Fruit fly (Drosophila melanogaster) whole organism, embryonic: ENCODE data around the gene Hip14.

Experiments used
- Ada2b ChIP-seq: fragments of 200-800 bp; sonication (Bioruptor generic); IDR thresholded peaks from 2 replicates; pipeline ENCODE4 v1.3.6; 2022; ENCODE audit warnings: missing biosample characterization, missing genetic modification characterization
- Atf3 ChIP-seq: fragments of 200-800 bp; sonication (Bioruptor generic); optimal IDR thresholded peaks from 3 replicates; lab custom pipeline; 2016; ENCODE audit warnings: missing biosample characterization, missing genetic modification characterization
- CG10543 ChIP-seq: fragments of 200-800 bp; sonication (Bioruptor generic); optimal IDR thresholded peaks from 3 replicates; lab custom pipeline; 2017; ENCODE audit warnings: missing biosample characterization, mild to moderate bottlenecking, missing genetic modification characterization, moderate library complexity
- CG12659 ChIP-seq: fragments of 200-800 bp; sonication (Bioruptor generic); optimal IDR thresholded peaks from 3 replicates; lab custom pipeline; 2017; ENCODE audit warnings: mild to moderate bottlenecking, missing biosample characterization, missing genetic modification reagents, missing genetic modification characterization
- CG12744 ChIP-seq: fragments of 200-800 bp; sonication (Bioruptor generic); optimal IDR thresholded peaks from 2 replicates; lab custom pipeline; 2016; ENCODE audit warnings: missing biosample characterization, missing genetic modification characterization
- CG14050 ChIP-seq: fragments of 200-800 bp; sonication (Bioruptor generic); IDR thresholded peaks from 3 replicates; pipeline ENCODE4 v1.3.6; 2022; ENCODE audit warnings: missing biosample characterization, missing genetic modification characterization
- CG16815 ChIP-seq: fragments of 200-800 bp; sonication (Bioruptor generic); optimal IDR thresholded peaks from 3 replicates; lab custom pipeline; 2017; ENCODE audit warnings: missing biosample characterization, mild to moderate bottlenecking, missing genetic modification characterization
- CG17829 ChIP-seq: fragments of 200-800 bp; optimal IDR thresholded peaks from 2 replicates; lab custom pipeline; 2019; ENCODE audit warnings: missing biosample characterization, mild to moderate bottlenecking, missing genetic modification characterization, moderate library complexity
- CG34376 ChIP-seq: fragments of 200-800 bp; sonication (Bioruptor generic); optimal IDR thresholded peaks from 2 replicates; lab custom pipeline; 2018; ENCODE audit warnings: missing biosample characterization, mild to moderate bottlenecking, missing genetic modification characterization
- CG34422 ChIP-seq: fragments of 200-800 bp; sonication (Bioruptor generic); IDR thresholded peaks from 3 replicates; pipeline ENCODE4 v1.3.6; 2022; ENCODE audit warnings: missing biosample characterization, missing genetic modification characterization
- CG3726 ChIP-seq: fragments of 200-800 bp; sonication (Bioruptor generic); IDR thresholded peaks from 3 replicates; pipeline ENCODE4, ENCODE4 v1.3.6; 2022; ENCODE audit warnings: missing biosample characterization, missing genetic modification characterization
- CG3838 ChIP-seq: fragments of 200-800 bp; sonication (Bioruptor generic); optimal IDR thresholded peaks from 3 replicates; lab custom pipeline; 2016; ENCODE audit warnings: missing biosample characterization, missing genetic modification characterization
- CG7357 ChIP-seq: fragments of 200-800 bp; sonication (Bioruptor generic); IDR thresholded peaks from 3 replicates; pipeline ENCODE4 v1.3.6; 2022; ENCODE audit warnings: missing biosample characterization, missing genetic modification characterization
- CG8388 ChIP-seq: fragments of 200-800 bp; sonication (Bioruptor generic); optimal IDR thresholded peaks from 2 replicates; lab custom pipeline; 2019; ENCODE audit warnings: missing biosample characterization, mild to moderate bottlenecking, missing genetic modification characterization, moderate library complexity
- CG8924 ChIP-seq: fragments of 200-800 bp; optimal IDR thresholded peaks from 3 replicates; lab custom pipeline; 2019; ENCODE audit warnings: missing biosample characterization, mild to moderate bottlenecking, missing genetic modification characterization, moderate library complexity
- CG9817 ChIP-seq: fragments of 200-800 bp; sonication (Bioruptor generic); optimal IDR thresholded peaks from 2 replicates; lab custom pipeline; 2018; ENCODE audit warnings: missing biosample characterization, mild to moderate bottlenecking, missing genetic modification characterization, moderate library complexity
- CoRest ChIP-seq: fragments of 200-800 bp; sonication (Bioruptor generic); optimal IDR thresholded peaks from 3 replicates; lab custom pipeline; 2018; ENCODE audit warnings: missing biosample characterization, mild to moderate bottlenecking, missing genetic modification characterization, moderate library complexity
- D ChIP-seq, 2 experiments: fragments of 200-800 bp in 1 of 2; fragments of >200 bp in 1 of 2; sonication (Bioruptor generic) in 1 of 2; optimal IDR thresholded peaks; 2 replicates in 1 of 2; 3 replicates in 1 of 2; lab custom pipeline; 2017; ENCODE audit warnings: mild to moderate bottlenecking in 1 of 2, missing biosample characterization in 1 of 2, missing genetic modification characterization in 1 of 2, missing genetic modification reagents in 1 of 2
- Dref ChIP-seq: fragments of 200-800 bp; sonication (Bioruptor generic); IDR thresholded peaks from 2 replicates; pipeline ENCODE4 v1.3.6; 2022; ENCODE audit warnings: missing biosample characterization, missing genetic modification characterization
- Gug ChIP-seq: fragments of 200-800 bp; sonication (Bioruptor generic); IDR thresholded peaks from 4 replicates; pipeline ENCODE4 v1.3.6; 2022; ENCODE audit warnings: missing biosample characterization, missing genetic modification characterization
- HLH54F ChIP-seq: fragments of 200-800 bp; sonication (Bioruptor generic); optimal IDR thresholded peaks from 3 replicates; lab custom pipeline; 2016; ENCODE audit warnings: missing biosample characterization, missing genetic modification characterization
- Hsf ChIP-seq: fragments of 200-800 bp; sonication (Bioruptor generic); optimal IDR thresholded peaks from 3 replicates; lab custom pipeline; 2016; ENCODE audit warnings: missing biosample characterization, missing genetic modification characterization
- Lhr ChIP-seq: fragments of 200-800 bp; sonication (Bioruptor generic); optimal IDR thresholded peaks from 3 replicates; lab custom pipeline; 2017; ENCODE audit warnings: mild to moderate bottlenecking, missing biosample characterization, missing genetic modification reagents, missing genetic modification characterization
- NfI ChIP-seq: fragments of 200-800 bp; sonication (Bioruptor generic); optimal IDR thresholded peaks from 3 replicates; lab custom pipeline; 2018; ENCODE audit warnings: missing biosample characterization, mild to moderate bottlenecking, missing genetic modification characterization, moderate library complexity
- Sry-δ ChIP-seq: fragments of 200-800 bp; sonication (Bioruptor generic); optimal IDR thresholded peaks from 2 replicates; lab custom pipeline; 2016; ENCODE audit warnings: missing biosample characterization, missing genetic modification characterization
- Xbp1 ChIP-seq: fragments of 200-800 bp; sonication (Bioruptor generic); optimal IDR thresholded peaks from 3 replicates; lab custom pipeline; 2016; ENCODE audit warnings: missing biosample characterization, mild to moderate bottlenecking, missing genetic modification characterization
- ash1 ChIP-seq: fragments of 200-800 bp; sonication (Bioruptor generic); optimal IDR thresholded peaks from 2 replicates; lab custom pipeline; 2018; ENCODE audit warnings: missing biosample characterization, mild to moderate bottlenecking, missing genetic modification characterization
- bab2 ChIP-seq: fragments of 200-800 bp; sonication (Bioruptor generic); optimal IDR thresholded peaks from 2 replicates; lab custom pipeline; 2016; ENCODE audit warnings: missing biosample characterization, missing genetic modification characterization
- cad ChIP-seq: fragments of >200 bp; optimal IDR thresholded peaks from 2 replicates; lab custom pipeline; 2017; ENCODE audit warnings: missing biosample characterization, missing genetic modification characterization
- chm ChIP-seq: fragments of 200-800 bp; sonication (Bioruptor generic); IDR thresholded peaks from 2 replicates; pipeline ENCODE4 v1.3.6; 2022; ENCODE audit warnings: missing biosample characterization, missing genetic modification characterization
- dimm ChIP-seq: fragments of 200-800 bp; sonication (Bioruptor generic); IDR thresholded peaks from 2 replicates; pipeline ENCODE4 v1.3.6; 2022; ENCODE audit warnings: missing biosample characterization, missing genetic modification characterization
- dmrt11E ChIP-seq: fragments of 200-800 bp; sonication (Bioruptor generic); optimal IDR thresholded peaks from 3 replicates; lab custom pipeline; 2018; ENCODE audit warnings: missing biosample characterization, mild to moderate bottlenecking, missing genetic modification characterization, moderate library complexity
- dpn ChIP-seq, 2 experiments: fragments of 200-800 bp; sonication (Bioruptor generic); optimal IDR thresholded peaks; 3 replicates each; lab custom pipeline; 2016; ENCODE audit warnings: missing biosample characterization in 2 of 2, missing genetic modification characterization in 2 of 2
- emc ChIP-seq: fragments of 200-800 bp; sonication (Bioruptor generic); optimal IDR thresholded peaks from 2 replicates; lab custom pipeline; 2016; ENCODE audit warnings: missing biosample characterization, missing genetic modification characterization
- eyg ChIP-seq: fragments of 200-800 bp; sonication (Bioruptor generic); optimal IDR thresholded peaks from 3 replicates; lab custom pipeline; 2016; ENCODE audit warnings: missing biosample characterization, missing genetic modification characterization
- grn ChIP-seq: fragments of 200-800 bp; sonication (Bioruptor generic); optimal IDR thresholded peaks from 3 replicates; lab custom pipeline; 2017; ENCODE audit warnings: missing biosample characterization, missing genetic modification characterization
- hbn ChIP-seq: fragments of 200-800 bp; sonication (Bioruptor generic); IDR thresholded peaks from 2 replicates; pipeline ENCODE4 v1.3.6; 2022; ENCODE audit warnings: missing biosample characterization, missing genetic modification characterization; ENCODE audit not compliant: partially characterized antibody
- inv ChIP-seq: fragments of 200-800 bp; sonication (Bioruptor generic); IDR thresholded peaks from 2 replicates; pipeline ENCODE4 v1.3.6; 2022; ENCODE audit warnings: missing biosample characterization, missing genetic modification characterization; ENCODE audit not compliant: partially characterized antibody
- nerfin-1 ChIP-seq: fragments of 200-800 bp; sonication (Bioruptor generic); optimal IDR thresholded peaks from 3 replicates; lab custom pipeline; 2019; ENCODE audit warnings: missing biosample characterization, mild to moderate bottlenecking, missing genetic modification characterization, moderate library complexity
- nmo ChIP-seq: fragments of 200-800 bp; sonication (Bioruptor generic); optimal IDR thresholded peaks from 2 replicates; lab custom pipeline; 2018; ENCODE audit warnings: missing biosample characterization, mild to moderate bottlenecking, missing genetic modification characterization, moderate library complexity
- org-1 ChIP-seq: fragments of 200-800 bp; sonication (Bioruptor generic); optimal IDR thresholded peaks from 2 replicates; lab custom pipeline; 2017; ENCODE audit warnings: missing biosample characterization, missing genetic modification characterization
- pan ChIP-seq, 4 experiments: fragments of >200 bp in 3 of 4; fragments of 200-800 bp in 1 of 4; sonication (Bioruptor generic) in 1 of 4; optimal IDR thresholded peaks in 3 of 4; IDR thresholded peaks in 1 of 4; 2 replicates each; pipeline versions ENCODE4 v1.3.6 to Lab custom; 2017 to 2022; ENCODE audit warnings: missing biosample characterization in 2 of 4, missing genetic modification characterization in 2 of 4, mixed read lengths in 1 of 4
- pum ChIP-seq: fragments of 200-800 bp; sonication (Bioruptor generic); optimal IDR thresholded peaks from 2 replicates; lab custom pipeline; 2016; ENCODE audit warnings: missing biosample characterization, missing genetic modification characterization
- schlank ChIP-seq: fragments of 200-800 bp; sonication (Bioruptor generic); optimal IDR thresholded peaks from 2 replicates; lab custom pipeline; 2018; ENCODE audit warnings: missing biosample characterization, mild to moderate bottlenecking, missing genetic modification characterization
- toy ChIP-seq: fragments of 200-800 bp; sonication (Bioruptor generic); IDR thresholded peaks from 2 replicates; pipeline ENCODE4 v1.3.6; 2022; ENCODE audit warnings: missing biosample characterization, missing genetic modification characterization
- vvl ChIP-seq: fragments of 200-800 bp; sonication (Bioruptor generic); IDR thresholded peaks from 2 replicates; pipeline ENCODE4 v1.3.6; 2022; ENCODE audit warnings: missing biosample characterization, missing genetic modification characterization
- wdn ChIP-seq: fragments of 200-800 bp; sonication (Bioruptor generic); IDR thresholded peaks from 2 replicates; pipeline ENCODE4 v1.3.6; 2022; ENCODE audit warnings: missing biosample characterization, missing genetic modification characterization
- zfh2 ChIP-seq: fragments of 200-800 bp; sonication (Bioruptor generic); optimal IDR thresholded peaks from 2 replicates; lab custom pipeline; 2016; ENCODE audit warnings: missing biosample characterization, missing genetic modification characterization

Hip14 gene

dm6 chr3L:16004401-16005237 is 16.6 kb downstream of the Hip14 start, which contains the start of the genes hzg and mRpS31 (continued):
- no peak for TF ChIP-seq hbn (GFP tag; lab: Robert Waterston, UW)
- TF ChIP-seq CG3726 (GFP tag; lab: Robert Waterston, UW): no peak
- TF ChIP-seq NfI (GFP tag; lab: Kevin White, UChicago): peak; percentile 44
- TF ChIP-seq dpn (GFP tag; optimal IDR thresholded peaks at IDR 0.05; lab: Kevin White, UChicago): peak; percentile 46 to 65
- no peak for TF ChIP-seq ash1 (GFP tag; lab: Kevin White, UChicago)
- no peak for TF ChIP-seq D (optimal IDR thresholded peaks at IDR 0.05; lab: Kevin White, UChicago)
- TF ChIP-seq D (GFP tag; optimal IDR thresholded peaks at IDR 0.05; lab: Kevin White, UChicago): peak; percentile 26
- TF ChIP-seq emc (GFP tag; lab: Kevin White, UChicago): peak; percentile 23
- peak; percentile 67 for TF ChIP-seq CG9817
- TF ChIP-seq Sry-δ: peak; percentile 42
- no peak for TF ChIP-seq CG14050
- peak; percentile 8; the same call in 1 of the 2 replicates for TF ChIP-seq chm (GFP tag; lab: Robert Waterston, UW)
- TF ChIP-seq CG17829: peak; percentile 82
- peak; percentile 35; the same call in 1 of the 3 replicates for TF ChIP-seq CG34422
- TF ChIP-seq HLH54F (GFP tag; lab: Kevin White, UChicago): peak; percentile 45
- TF ChIP-seq nerfin-1: peak; percentile 27
- TF ChIP-seq CG3838 (GFP tag; lab: Kevin White, UChicago): peak; percentile 32
- peak; percentile 10 for TF ChIP-seq grn (GFP tag; lab: Kevin White, UChicago)
- TF ChIP-seq pan (optimal IDR thresholded peaks at IDR 0.05; lab: Kevin White, UChicago): no peak
- TF ChIP-seq pan (GFP tag; optimal IDR thresholded peaks at IDR 0.05 in 1 of 2, IDR thresholded peaks at IDR 0.05 in 1 of 2): peak in 1 of 2 experiments; percentile 24
- TF ChIP-seq zfh2: peak; percentile 60
- no peak for TF ChIP-seq inv (GFP tag; lab: Robert Waterston, UW)
- peak; percentile 33 for TF ChIP-seq Ada2b
- TF ChIP-seq CG8924: peak; percentile 68
- TF ChIP-seq Lhr (GFP tag; lab: Kevin White, UChicago): peak; percentile 55
- no peak for TF ChIP-seq CG7357 (GFP tag; lab: Robert Waterston, UW)
- TF ChIP-seq eyg (GFP tag; lab: Kevin White, UChicago): peak; percentile 24
- peak; percentile 44 for TF ChIP-seq nmo (GFP tag; lab: Kevin White, UChicago)
- TF ChIP-seq CG34376 (GFP tag; lab: Kevin White, UChicago): peak; percentile 36
- TF ChIP-seq vvl: peak; percentile 54; the same call in 1 of the 2 replicates
- peak; percentile 21 for TF ChIP-seq CG8388 (GFP tag; lab: Kevin White, UChicago)
- no peak for TF ChIP-seq toy (GFP tag; lab: Robert Waterston, UW)
- peak; percentile 19; the same call in 1 of the 4 replicates for TF ChIP-seq Gug (GFP tag; lab: Robert Waterston, UW)
- TF ChIP-seq bab2: no peak
- peak; percentile 39 for TF ChIP-seq dmrt11E (tag; lab: Kevin White, UChicago)
- TF ChIP-seq schlank (tag; lab: Kevin White, UChicago): no peak
- TF ChIP-seq Atf3 (GFP tag; lab: Kevin White, UChicago): peak; percentile 52
- TF ChIP-seq Xbp1: peak; percentile 54
- TF ChIP-seq wdn: 0 out of 2 replicates have a peak, but pooled peaks have one; percentile 49
- TF ChIP-seq cad (GFP tag; lab: Kevin White, UChicago): no peak
- TF ChIP-seq CG10543: no peak
- TF ChIP-seq org-1 (GFP tag; lab: Kevin White, UChicago): no peak
- peak; percentile 54 for TF ChIP-seq pum (GFP tag; lab: Kevin White, UChicago)
- TF ChIP-seq dimm (GFP tag; lab: Robert Waterston, UW): no peak
- peak; percentile 40 for TF ChIP-seq CG12744 (GFP tag; lab: Kevin White, UChicago)
- TF ChIP-seq Dref: no peak
- TF ChIP-seq CoRest: peak; percentile 73
- peak; percentile 67 for TF ChIP-seq Hsf (GFP tag; lab: Kevin White, UChicago)
- peak; percentile 42 for TF ChIP-seq CG12659 (GFP tag; lab: Kevin White, UChicago)
- peak; percentile 2 for TF ChIP-seq CG16815 (GFP tag; lab: Kevin White, UChicago)
